Worm (Caenorhabditis elegans) whole organism, L3 larva: ENCODE measurements around the gene D1086.6.
"Not testable (repeated sequence)": the region's sequence is repeated elsewhere in the genome, so short reads cannot be mapped to it uniquely, and the experiment has no call there.

Source experiments
- R02D3.7 ChIP-seq: fragments of 150-350 bp; optimal IDR thresholded peaks from 2 replicates; lab custom pipeline; 2014; ENCODE audit warnings: missing biosample characterization, missing genetic modification characterization
- ama-1 ChIP-seq: fragments of 150-350 bp; optimal IDR thresholded peaks from 2 replicates; lab custom pipeline; 2018
- ceh-16 ChIP-seq: sonication (generic microtip); optimal IDR thresholded peaks from 2 replicates; lab custom pipeline; 2017; ENCODE audit warnings: missing biosample characterization, missing genetic modification characterization
- ceh-28 ChIP-seq: fragments of 150-350 bp; optimal IDR thresholded peaks from 2 replicates; lab custom pipeline; 2014; ENCODE audit warnings: missing biosample characterization, missing genetic modification reagents, missing genetic modification characterization
- ceh-82 ChIP-seq: fragments of 150-350 bp; optimal IDR thresholded peaks from 2 replicates; lab custom pipeline; 2014; ENCODE audit warnings: missing biosample characterization, missing genetic modification characterization
- egl-27 ChIP-seq: sonication (generic microtip); optimal IDR thresholded peaks from 4 replicates; lab custom pipeline; 2017; ENCODE audit warnings: missing biosample characterization, missing genetic modification reagents, missing genetic modification characterization
- egl-5 ChIP-seq: fragments of 150-350 bp; optimal IDR thresholded peaks from 2 replicates; lab custom pipeline; 2017; ENCODE audit warnings: missing biosample characterization, missing genetic modification reagents, missing genetic modification characterization, inconsistent platforms
- elt-1 ChIP-seq: fragments of 150-350 bp; optimal IDR thresholded peaks from 2 replicates; lab custom pipeline; 2014; ENCODE audit warnings: missing biosample characterization, missing genetic modification characterization
- elt-2 ChIP-seq: sonication (generic microtip); optimal IDR thresholded peaks from 2 replicates; lab custom pipeline; 2016; ENCODE audit warnings: missing genetic modification reagents, mild to moderate bottlenecking, missing genetic modification characterization, missing compliant biosample characterization
- elt-3 ChIP-seq, 3 experiments: fragments of 150-350 bp in 1 of 3; sonication (generic microtip) in 2 of 3; optimal IDR thresholded peaks; 2 replicates in 2 of 3; 4 replicates in 1 of 3; lab custom pipeline; 2014 to 2017; ENCODE audit warnings: missing biosample characterization in 3 of 3, missing genetic modification characterization in 3 of 3
- eor-1 ChIP-seq, 2 experiments: fragments of 150-350 bp; optimal IDR thresholded peaks; 2 replicates each; lab custom pipeline; 2014 to 2018; ENCODE audit warnings: missing biosample characterization in 2 of 2, missing genetic modification characterization in 2 of 2
- fkh-10 ChIP-seq: sonication (generic microtip); optimal IDR thresholded peaks from 2 replicates; lab custom pipeline; 2017; ENCODE audit warnings: missing biosample characterization, missing genetic modification reagents, missing genetic modification characterization
- hmg-11 ChIP-seq: sonication (generic microtip); optimal IDR thresholded peaks from 2 replicates; lab custom pipeline; 2016; ENCODE audit warnings: missing genetic modification characterization, missing compliant biosample characterization
- jun-1 ChIP-seq: fragments of 150-350 bp; optimal IDR thresholded peaks from 2 replicates; lab custom pipeline; 2014; ENCODE audit warnings: missing biosample characterization, missing genetic modification reagents, missing genetic modification characterization
- lin-15B ChIP-seq: fragments of 150-350 bp; optimal IDR thresholded peaks from 2 replicates; lab custom pipeline; 2014; ENCODE audit warnings: missing biosample characterization, missing genetic modification characterization
- lin-39 ChIP-seq: fragments of 150-350 bp; optimal IDR thresholded peaks from 2 replicates; lab custom pipeline; 2018; ENCODE audit warnings: missing biosample characterization, missing genetic modification reagents, missing genetic modification characterization
- lsy-12 ChIP-seq: sonication (generic microtip); optimal IDR thresholded peaks from 2 replicates; lab custom pipeline; 2016; ENCODE audit warnings: mild to moderate bottlenecking, missing genetic modification characterization, missing compliant biosample characterization
- mdl-1 ChIP-seq: fragments of 150-350 bp; optimal IDR thresholded peaks from 2 replicates; lab custom pipeline; 2014; ENCODE audit warnings: missing biosample characterization, missing genetic modification characterization
- nfya-1 ChIP-seq: sonication (generic microtip); optimal IDR thresholded peaks from 2 replicates; lab custom pipeline; 2017; ENCODE audit warnings: missing genetic modification characterization, mild to moderate bottlenecking, missing compliant biosample characterization, antibody characterized with exemption, moderate library complexity; ENCODE audit not compliant: insufficient read depth
- nhr-11 ChIP-seq: fragments of 150-350 bp; optimal IDR thresholded peaks from 2 replicates; lab custom pipeline; 2014; ENCODE audit warnings: missing biosample characterization, missing genetic modification characterization
- nhr-23 ChIP-seq: fragments of 150-350 bp; optimal IDR thresholded peaks from 2 replicates; lab custom pipeline; 2014; ENCODE audit warnings: missing biosample characterization, missing genetic modification reagents, missing genetic modification characterization
- nhr-237 ChIP-seq: fragments of 150-350 bp; optimal IDR thresholded peaks from 2 replicates; lab custom pipeline; 2014; ENCODE audit warnings: missing biosample characterization, missing genetic modification characterization
- nhr-25 ChIP-seq: sonication (generic microtip); optimal IDR thresholded peaks from 2 replicates; lab custom pipeline; 2017; ENCODE audit warnings: missing biosample characterization, missing genetic modification characterization
- nhr-28 ChIP-seq: fragments of 150-350 bp; optimal IDR thresholded peaks from 2 replicates; lab custom pipeline; 2014; ENCODE audit warnings: missing biosample characterization, missing genetic modification characterization
- nhr-43 ChIP-seq: sonication (generic microtip); optimal IDR thresholded peaks from 2 replicates; lab custom pipeline; 2016; ENCODE audit warnings: mild to moderate bottlenecking, missing genetic modification characterization, missing compliant biosample characterization; ENCODE audit not compliant: poor library complexity, severe bottlenecking
- nhr-67 ChIP-seq: fragments of 150-350 bp; optimal IDR thresholded peaks from 2 replicates; lab custom pipeline; 2014; ENCODE audit warnings: missing biosample characterization, missing genetic modification characterization
- nhr-76 ChIP-seq: fragments of 150-350 bp; sonication (generic microtip); optimal IDR thresholded peaks from 5 replicates; lab custom pipeline; 2014; ENCODE audit warnings: missing biosample characterization, missing genetic modification characterization
- nhr-77 ChIP-seq: fragments of 150-350 bp; optimal IDR thresholded peaks from 2 replicates; lab custom pipeline; 2014; ENCODE audit warnings: missing biosample characterization, missing genetic modification characterization
- pha-4 ChIP-seq: fragments of 150-350 bp; optimal IDR thresholded peaks from 2 replicates; lab custom pipeline; 2014; ENCODE audit warnings: missing biosample characterization, missing genetic modification reagents, missing genetic modification characterization
- pqm-1 ChIP-seq: fragments of 150-350 bp; optimal IDR thresholded peaks from 2 replicates; lab custom pipeline; 2017; ENCODE audit warnings: missing biosample characterization, missing genetic modification characterization, inconsistent platforms
- skn-1 ChIP-seq: fragments of 150-350 bp; optimal IDR thresholded peaks from 2 replicates; lab custom pipeline; 2014; ENCODE audit warnings: missing biosample characterization, missing genetic modification characterization
- snpc-4 ChIP-seq: fragments of 150-350 bp; optimal IDR thresholded peaks from 2 replicates; lab custom pipeline; 2014; ENCODE audit warnings: missing biosample characterization, missing genetic modification characterization
- tbx-2 ChIP-seq: sonication (generic microtip); optimal IDR thresholded peaks from 2 replicates; lab custom pipeline; 2016; ENCODE audit warnings: mild to moderate bottlenecking, missing genetic modification characterization, missing compliant biosample characterization
- unc-62 ChIP-seq: fragments of 150-350 bp; sonication (generic microtip); optimal IDR thresholded peaks from 4 replicates; lab custom pipeline; 2014; ENCODE audit warnings: missing biosample characterization, missing genetic modification reagents, missing genetic modification characterization
- zag-1 ChIP-seq: fragments of 150-350 bp; optimal IDR thresholded peaks from 2 replicates; lab custom pipeline; 2014; ENCODE audit warnings: missing biosample characterization, missing genetic modification characterization
- ztf-4 ChIP-seq: fragments of 150-350 bp; optimal IDR thresholded peaks from 2 replicates; lab custom pipeline; 2014; ENCODE audit warnings: missing biosample characterization, missing genetic modification characterization

D1086.6 gene

ce11 chrV:14079501-14079900 lies at the start of gene D1086.6:
Gene D1086.6, plus strand, starts transcription at chrV:14079801.
- TF ChIP-seq ztf-4 (no peak), ama-1 (no peak), nhr-11 (tag; lab: Kevin White, UChicago) (no peak), nhr-67 (tag; lab: Kevin White, UChicago) (no peak), ceh-16 (tag; lab: Kevin White, UChicago) (no peak), elt-3 (tag; optimal IDR thresholded peaks at IDR 0.05; lab: Kevin White, UChicago) (no peak), nhr-237 (tag; lab: Kevin White, UChicago) (no peak)

- TF ChIP-seq ama-1 (no peak), zag-1 (tag; lab: Kevin White, UChicago) (no peak), elt-3 (tag; optimal IDR thresholded peaks at IDR 0.05; lab: Kevin White, UChicago) (no peak)
These were observed 46.0 kb upstream of the D1086.6 start, which contains the start of gene ins-10 for ce11 chrV:14033649-14034048. Gene ins-10, plus strand, starts transcription at chrV:14033949.

- peak; percentile 50 for TF ChIP-seq R02D3.7 (tag; lab: Kevin White, UChicago)
- TF ChIP-seq nhr-43: peak; percentile 20
- TF ChIP-seq elt-2 (tag; lab: Kevin White, UChicago): peak; percentile 24
- peak; percentile 49 for TF ChIP-seq hmg-11
- peak; percentile 28 for TF ChIP-seq lin-15B
These were observed 41.1 kb upstream of the D1086.6 start, which contains the start of gene vps-39 for ce11 chrV:14038328-14039084. Gene vps-39, minus strand, starts transcription at chrV:14038378.

- TF ChIP-seq elt-3 (tag; optimal IDR thresholded peaks at IDR 0.05; lab: Kevin White, UChicago); unc-62 (GFP tag; lab: Kevin White, UChicago); lsy-12 (tag; lab: Kevin White, UChicago): not testable (repeated sequence)
These were observed 30.3 kb upstream of the D1086.6 start, which contains the start of gene F58D12.1 for ce11 chrV:14049274-14049673. Gene F58D12.1, plus strand, starts transcription at chrV:14049574.

ce11 chrV:14055097-14055496 lies 24.5 kb upstream of the D1086.6 start:
- peak; percentile 52 for TF ChIP-seq elt-1 (tag; lab: Kevin White, UChicago)
- TF ChIP-seq pqm-1 (tag; lab: Kevin White, UChicago): peak; percentile 65
- TF ChIP-seq egl-5 (tag; lab: Kevin White, UChicago): peak; percentile 35
- peak; percentile 94 for TF ChIP-seq lsy-12 (tag; lab: Kevin White, UChicago)
- peak; percentile 80 for TF ChIP-seq R02D3.7 (tag; lab: Kevin White, UChicago)
- TF ChIP-seq lin-39 (tag; lab: Kevin White, UChicago): peak; percentile 94
- peak; percentile 98 for TF ChIP-seq nhr-43
- TF ChIP-seq ztf-4: peak; percentile 28
- peak; percentile 97 for TF ChIP-seq nhr-23
- TF ChIP-seq pha-4 (tag; lab: Kevin White, UChicago): peak; percentile 77
- peak; percentile 86 for TF ChIP-seq ceh-28 (tag; lab: Kevin White, UChicago)
- peak; percentile 10 for TF ChIP-seq nhr-76 (tag; lab: Kevin White, UChicago)
- peak; percentile 39 for TF ChIP-seq unc-62 (GFP tag; lab: Kevin White, UChicago)
- TF ChIP-seq elt-2 (tag; lab: Kevin White, UChicago): peak; percentile 77
- peak; percentile 75 for TF ChIP-seq ceh-82 (tag; lab: Kevin White, UChicago)
- TF ChIP-seq jun-1: peak; percentile 87
- peak; percentile 93 for TF ChIP-seq snpc-4 (tag; lab: Kevin White, UChicago)
- TF ChIP-seq egl-27 (tag; lab: Kevin White, UChicago): peak; percentile 16
- peak; percentile 39 for TF ChIP-seq nhr-77 (tag; lab: Kevin White, UChicago)
- TF ChIP-seq nhr-25 (tag; lab: Kevin White, UChicago): peak; percentile 96
- peak in 1 of 2 experiments; percentile 23 for TF ChIP-seq eor-1 (tag; optimal IDR thresholded peaks at IDR 0.05; lab: Kevin White, UChicago)
- peak; percentile 82 for TF ChIP-seq lin-15B
- TF ChIP-seq tbx-2 (tag; lab: Kevin White, UChicago): peak; percentile 90
- TF ChIP-seq nfya-1: peak; percentile 87
- peak; percentile 41 for TF ChIP-seq nhr-28 (tag; lab: Kevin White, UChicago)
- peak; percentile 25 for TF ChIP-seq mdl-1 (tag; lab: Kevin White, UChicago)
- peak; percentile 18 for TF ChIP-seq skn-1
- peak; percentile 50 for TF ChIP-seq fkh-10 (GFP tag; lab: Kevin White, UChicago)
